Fruit fly (Drosophila melanogaster): ENCODE data around the gene Mtr4.

Mtr4 gene

DNA sequence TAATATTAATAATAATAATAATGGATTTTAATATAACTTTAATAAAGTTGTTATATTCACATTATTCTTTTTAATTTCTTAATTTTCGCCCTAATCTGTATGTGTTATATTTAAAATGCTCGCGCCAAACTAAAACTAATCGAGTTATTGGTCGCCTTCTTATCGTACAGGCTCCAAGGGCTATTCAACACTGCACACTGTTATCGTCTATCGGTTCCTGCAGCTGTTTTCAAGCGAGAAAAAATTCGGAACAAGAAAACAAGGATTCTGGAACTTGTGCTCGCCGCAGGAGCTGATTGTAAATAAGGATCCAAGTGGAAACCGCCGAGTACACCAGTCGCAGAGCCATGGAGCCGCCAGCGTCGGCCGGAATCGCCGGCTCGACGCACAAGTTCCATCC, 12.0 kb downstream of the Mtr4 start, which contains the start of gene CG3793 (continued):
- TF ChIP-seq CG17568 (GFP tag; optimal IDR thresholded peaks at IDR 0.05) (no peak), CG15073 (GFP tag; optimal IDR thresholded peaks at IDR 0.05) (no peak)

dm6 chr2L:15768097-15768496, 16.0 kb downstream of the Mtr4 start, which contains the start of gene wek:
Gene wek, minus strand, starts transcription at chr2L:15768349.
- no peak for TF ChIP-seq CG6689 (GFP tag; IDR thresholded peaks at IDR 0.05)
- TF ChIP-seq pzg (GFP tag; optimal IDR thresholded peaks at IDR 0.05), result peak; percentile 50
- no peak for TF ChIP-seq C15 (GFP tag; IDR thresholded peaks at IDR 0.05)
- no peak for TF ChIP-seq fd3F (GFP tag; optimal IDR thresholded peaks at IDR 0.05)
- TF ChIP-seq CG12236 (GFP tag; optimal IDR thresholded peaks at IDR 0.05), result no peak
- peak; percentile 65 for TF ChIP-seq Sry-δ (GFP tag; optimal IDR thresholded peaks at IDR 0.05)
- TF ChIP-seq CG1647 (GFP tag; optimal IDR thresholded peaks at IDR 0.05), result no peak
- no peak for TF ChIP-seq CG12744 (GFP tag; optimal IDR thresholded peaks at IDR 0.05)
- TF ChIP-seq CG3065 (GFP tag; optimal IDR thresholded peaks at IDR 0.05), result no peak
- no peak for TF ChIP-seq CG32532 (GFP tag; IDR thresholded peaks at IDR 0.05)
- no peak for TF ChIP-seq wor (GFP tag; IDR thresholded peaks at IDR 0.05)
- peak; percentile 88 for TF ChIP-seq grn (GFP tag; optimal IDR thresholded peaks at IDR 0.05)
- TF ChIP-seq Kr (GFP tag; optimal IDR thresholded peaks at IDR 0.05), result no peak
- TF ChIP-seq CG11247 (GFP tag; IDR thresholded peaks at IDR 0.05), result no peak
- TF ChIP-seq Hey (tag; optimal IDR thresholded peaks at IDR 0.05), result no peak
- peak; percentile 48; the same call in 1 of the 2 replicates for TF ChIP-seq sna (GFP tag; IDR thresholded peaks at IDR 0.05; ENCODE audit: partially characterized antibody)
- no peak for TF ChIP-seq NC2β (GFP tag; optimal IDR thresholded peaks at IDR 0.05)
- TF ChIP-seq CG9797 (GFP tag; optimal IDR thresholded peaks at IDR 0.05), result no peak
- TF ChIP-seq CG6175 (GFP tag; IDR thresholded peaks at IDR 0.05), result no peak
- no peak for TF ChIP-seq ash1 (GFP tag; optimal IDR thresholded peaks at IDR 0.05)
- peak; percentile 52; the same call in 2 of the 3 replicates for TF ChIP-seq Doc3 (GFP tag; IDR thresholded peaks at IDR 0.05; ENCODE audit: partially characterized antibody)
- TF ChIP-seq Spps (tag; optimal IDR thresholded peaks at IDR 0.05), result no peak
- TF ChIP-seq schlank (tag; optimal IDR thresholded peaks at IDR 0.05), result no peak
- TF ChIP-seq maf-S (GFP tag; optimal IDR thresholded peaks at IDR 0.05), result no peak
- TF ChIP-seq Nf-YB (GFP tag; optimal IDR thresholded peaks at IDR 0.05), result no peak
- TF ChIP-seq kah (GFP tag; optimal IDR thresholded peaks at IDR 0.05), result peak; percentile 95
- TF ChIP-seq Dp (GFP tag; optimal IDR thresholded peaks at IDR 0.05), result peak; percentile 82
- TF ChIP-seq H15 (GFP tag; IDR thresholded peaks at IDR 0.05), result no peak
- TF ChIP-seq Med (GFP tag), result peak; percentile 25
- no peak for TF ChIP-seq CG1529 (GFP tag; optimal IDR thresholded peaks at IDR 0.05)
- peak; percentile 44 for TF ChIP-seq CG1603 (tag; optimal IDR thresholded peaks at IDR 0.05)
- no peak for TF ChIP-seq CG11398 (GFP tag; optimal IDR thresholded peaks at IDR 0.05)
- no peak for TF ChIP-seq CG6272 (GFP tag; IDR thresholded peaks at IDR 0.05)
- TF ChIP-seq CG2129 (GFP tag; IDR thresholded peaks at IDR 0.05; ENCODE audit: partially characterized antibody), result peak; percentile 24; the same call in 1 of the 2 replicates
- TF ChIP-seq CG12942 (GFP tag; optimal IDR thresholded peaks at IDR 0.05), result no peak
- peak; percentile 89 for TF ChIP-seq CG15514 (GFP tag; optimal IDR thresholded peaks at IDR 0.05)
- TF ChIP-seq stwl (tag; optimal IDR thresholded peaks at IDR 0.05), result peak; percentile 61
- TF ChIP-seq danr (GFP tag; IDR thresholded peaks at IDR 0.05), result no peak
- no peak for TF ChIP-seq HmgZ (tag; optimal IDR thresholded peaks at IDR 0.05)
- TF ChIP-seq dysf (GFP tag; IDR thresholded peaks at IDR 0.05), result no peak
- TF ChIP-seq peb (GFP tag; IDR thresholded peaks at IDR 0.05), result no peak
- no peak for TF ChIP-seq CG2678 (tag; optimal IDR thresholded peaks at IDR 0.05)
- peak; percentile 64 for TF ChIP-seq BEAF-32 (GFP tag; optimal IDR thresholded peaks at IDR 0.05)
- TF ChIP-seq gt (GFP tag; IDR thresholded peaks at IDR 0.05), result no peak
- no peak for TF ChIP-seq rib (GFP tag; IDR thresholded peaks at IDR 0.05)
- TF ChIP-seq CG3995 (GFP tag; optimal IDR thresholded peaks at IDR 0.05), result peak; percentile 18
- TF ChIP-seq row (GFP tag; IDR thresholded peaks at IDR 0.05), result no peak
- peak; percentile 83 for TF ChIP-seq MBD-R2 (GFP tag; IDR thresholded peaks at IDR 0.05)
